Fruit fly (Drosophila melanogaster): Measurements from ENCODE around the gene beat-Ic.

- TF ChIP-seq usp (GFP tag; optimal IDR thresholded peaks at IDR 0.05) = no peak
- no peak for TF ChIP-seq psq (optimal IDR thresholded peaks at IDR 0.05)
- TF ChIP-seq CG8478 (optimal IDR thresholded peaks at IDR 0.05) = no peak
- no peak for TF ChIP-seq EcR (GFP tag; optimal IDR thresholded peaks at IDR 0.05)
- TF ChIP-seq pan (optimal IDR thresholded peaks at IDR 0.05) = no peak
Measured at dm6 chr2L:16040255-16040654, 40.2 kb downstream of the beat-Ic start.

All from whole organism.